Worm (Caenorhabditis elegans) whole organism, late embryonic: ENCODE measurements around the gene nspc-18.

Experiments used
- C08G9.2 ChIP-seq: sonication (generic microtip); optimal IDR thresholded peaks from 2 replicates; lab custom pipeline; 2016; ENCODE audit warnings: mild to moderate bottlenecking, missing genetic modification characterization, moderate library complexity, missing compliant biosample characterization
- F13H6.1 ChIP-seq: sonication (generic microtip); optimal IDR thresholded peaks from 2 replicates; lab custom pipeline; 2016; ENCODE audit warnings: missing genetic modification characterization, missing compliant biosample characterization
- K02D7.2 ChIP-seq: sonication (generic microtip); optimal IDR thresholded peaks from 2 replicates; lab custom pipeline; 2017; ENCODE audit warnings: mild to moderate bottlenecking, missing genetic modification characterization, missing compliant biosample characterization
- T23F11.4 ChIP-seq: fragments of 200-800 bp; sonication (Bioruptor generic); optimal IDR thresholded peaks from 2 replicates; lab custom pipeline; 2018; ENCODE audit warnings: mild to moderate bottlenecking, missing genetic modification characterization, missing compliant biosample characterization
- ahr-1 ChIP-seq: sonication (generic microtip); optimal IDR thresholded peaks from 2 replicates; lab custom pipeline; 2016; ENCODE audit warnings: missing genetic modification characterization, missing compliant biosample characterization
- ceh-14 ChIP-seq: sonication (generic microtip); optimal IDR thresholded peaks from 2 replicates; lab custom pipeline; 2016; ENCODE audit warnings: missing genotype, missing genetic modification characterization, missing compliant biosample characterization
- ceh-2 ChIP-seq: sonication (generic microtip); optimal IDR thresholded peaks from 2 replicates; lab custom pipeline; 2016; ENCODE audit warnings: missing genotype, missing genetic modification characterization, missing compliant biosample characterization
- ceh-24 ChIP-seq: sonication (generic microtip); optimal IDR thresholded peaks from 2 replicates; lab custom pipeline; 2016; ENCODE audit warnings: mild to moderate bottlenecking, missing genetic modification characterization, missing compliant biosample characterization
- ceh-30 ChIP-seq: fragments of 150-350 bp; optimal IDR thresholded peaks from 2 replicates; lab custom pipeline; 2014; ENCODE audit warnings: missing biosample characterization, missing genetic modification characterization
- ceh-31 ChIP-seq: sonication (generic microtip); optimal IDR thresholded peaks from 2 replicates; lab custom pipeline; 2016; ENCODE audit warnings: missing genetic modification characterization, missing compliant biosample characterization
- ceh-45 ChIP-seq: fragments of 200-800 bp; sonication (Bioruptor generic); IDR thresholded peaks from 2 replicates; pipeline ENCODE4 v1.3.6; 2022; ENCODE audit warnings: missing genetic modification reagents, missing genetic modification characterization, missing compliant biosample characterization
- ceh-6 ChIP-seq: fragments of 200-800 bp; sonication (Bioruptor generic); optimal IDR thresholded peaks from 2 replicates; lab custom pipeline; 2018; ENCODE audit warnings: mild to moderate bottlenecking, missing genetic modification characterization, missing compliant biosample characterization
- ceh-9 ChIP-seq: sonication (generic microtip); optimal IDR thresholded peaks from 2 replicates; lab custom pipeline; 2016; ENCODE audit warnings: mild to moderate bottlenecking, missing genetic modification characterization, inconsistent platforms, missing compliant biosample characterization
- dve-1 ChIP-seq: sonication (generic microtip); optimal IDR thresholded peaks from 2 replicates; lab custom pipeline; 2017; ENCODE audit warnings: antibody characterized with exemption, mild to moderate bottlenecking, missing genetic modification characterization, missing compliant biosample characterization
- elt-2 ChIP-seq: sonication (generic microtip); optimal IDR thresholded peaks from 2 replicates; lab custom pipeline; 2016; ENCODE audit warnings: missing genetic modification reagents, missing genetic modification characterization, missing compliant biosample characterization
- ets-4 ChIP-seq: sonication (generic microtip); optimal IDR thresholded peaks from 2 replicates; lab custom pipeline; 2016; ENCODE audit warnings: missing genetic modification characterization, missing compliant biosample characterization
- eyg-1 ChIP-seq: sonication (generic microtip); optimal IDR thresholded peaks from 2 replicates; lab custom pipeline; 2016; ENCODE audit warnings: missing genotype, missing genetic modification characterization, missing compliant biosample characterization
- fkh-6 ChIP-seq: sonication (generic microtip); optimal IDR thresholded peaks from 2 replicates; lab custom pipeline; 2016; ENCODE audit warnings: missing genetic modification characterization, missing compliant biosample characterization
- gmeb-2 ChIP-seq: sonication (generic microtip); optimal IDR thresholded peaks from 2 replicates; lab custom pipeline; 2016; ENCODE audit warnings: missing genetic modification characterization, inconsistent platforms, missing compliant biosample characterization
- hlh-8 ChIP-seq: sonication (generic microtip); optimal IDR thresholded peaks from 2 replicates; lab custom pipeline; 2016; ENCODE audit warnings: missing genotype, missing genetic modification characterization, missing compliant biosample characterization
- lim-6 ChIP-seq: sonication (generic microtip); optimal IDR thresholded peaks from 2 replicates; lab custom pipeline; 2016; ENCODE audit warnings: missing genetic modification characterization, missing compliant biosample characterization
- mec-3 ChIP-seq: sonication (generic microtip); optimal IDR thresholded peaks from 2 replicates; lab custom pipeline; 2016; ENCODE audit warnings: borderline replicate concordance, missing genetic modification characterization, missing compliant biosample characterization
- nhr-11 ChIP-seq: fragments of 150-350 bp; optimal IDR thresholded peaks from 2 replicates; lab custom pipeline; 2014; ENCODE audit warnings: missing biosample characterization, missing genetic modification characterization
- nhr-232 ChIP-seq: sonication (generic microtip); optimal IDR thresholded peaks from 2 replicates; lab custom pipeline; 2016; ENCODE audit warnings: missing genetic modification characterization, missing compliant biosample characterization
- odd-2 ChIP-seq: sonication (generic microtip); optimal IDR thresholded peaks from 2 replicates; lab custom pipeline; 2017; ENCODE audit warnings: antibody characterized with exemption, mild to moderate bottlenecking, missing genetic modification characterization, missing compliant biosample characterization
- pax-1 ChIP-seq: fragments of 150-350 bp; optimal IDR thresholded peaks from 2 replicates; lab custom pipeline; 2014; ENCODE audit warnings: missing biosample characterization, missing genetic modification characterization
- pha-2 ChIP-seq: sonication (generic microtip); optimal IDR thresholded peaks from 2 replicates; lab custom pipeline; 2017; ENCODE audit warnings: mild to moderate bottlenecking, missing genetic modification characterization, missing compliant biosample characterization
- pha-4 ChIP-seq: fragments of 150-350 bp; optimal IDR thresholded peaks from 2 replicates; lab custom pipeline; 2018; ENCODE audit warnings: missing biosample characterization, missing genetic modification reagents, missing genetic modification characterization
- pqm-1 ChIP-seq: sonication (generic microtip); optimal IDR thresholded peaks from 2 replicates; lab custom pipeline; 2016; ENCODE audit warnings: missing genetic modification characterization, missing compliant biosample characterization
- pros-1 ChIP-seq: fragments of 150-350 bp; optimal IDR thresholded peaks from 2 replicates; lab custom pipeline; 2014; ENCODE audit warnings: missing biosample characterization, missing genetic modification reagents, missing genetic modification characterization
- ref-2 ChIP-seq: sonication (generic microtip); optimal IDR thresholded peaks from 2 replicates; lab custom pipeline; 2016; ENCODE audit warnings: missing genetic modification characterization, missing compliant biosample characterization
- rnt-1 ChIP-seq: sonication (generic microtip); optimal IDR thresholded peaks from 2 replicates; lab custom pipeline; 2016; ENCODE audit warnings: missing genetic modification characterization, missing compliant biosample characterization
- sdc-2 ChIP-seq: sonication (generic microtip); optimal IDR thresholded peaks from 2 replicates; lab custom pipeline; 2016; ENCODE audit warnings: missing genotype, missing genetic modification characterization, missing compliant biosample characterization
- sox-2 ChIP-seq: fragments of 200-800 bp; sonication (Bioruptor generic); IDR thresholded peaks from 2 replicates; pipeline ENCODE4 v1.3.6; 2022; ENCODE audit warnings: missing genetic modification reagents, missing genetic modification characterization, missing compliant biosample characterization
- sox-4 ChIP-seq: sonication (generic microtip); optimal IDR thresholded peaks from 2 replicates; lab custom pipeline; 2017; ENCODE audit warnings: mild to moderate bottlenecking, missing genetic modification characterization, inconsistent platforms, missing compliant biosample characterization
- syd-9 ChIP-seq: sonication (generic microtip); optimal IDR thresholded peaks from 2 replicates; lab custom pipeline; 2016; ENCODE audit warnings: mild to moderate bottlenecking, missing genetic modification characterization, moderate library complexity, missing compliant biosample characterization
- tbx-2 ChIP-seq: sonication (generic microtip); optimal IDR thresholded peaks from 2 replicates; lab custom pipeline; 2016; ENCODE audit warnings: missing genetic modification characterization, missing compliant biosample characterization
- tbx-7 ChIP-seq: sonication (generic microtip); optimal IDR thresholded peaks from 2 replicates; lab custom pipeline; 2016; ENCODE audit warnings: missing genotype, missing genetic modification characterization, missing compliant biosample characterization
- ttx-3 ChIP-seq: sonication (generic microtip); optimal IDR thresholded peaks from 2 replicates; lab custom pipeline; 2016; ENCODE audit warnings: missing genetic modification reagents, missing genetic modification characterization, missing compliant biosample characterization
- unc-42 ChIP-seq: sonication (generic microtip); optimal IDR thresholded peaks from 2 replicates; lab custom pipeline; 2016; ENCODE audit warnings: missing genotype, missing genetic modification characterization, missing compliant biosample characterization
- unc-55 ChIP-seq: sonication (generic microtip); optimal IDR thresholded peaks from 2 replicates; lab custom pipeline; 2017; ENCODE audit warnings: missing biosample characterization, missing genetic modification reagents, missing genetic modification characterization
- zip-5 ChIP-seq: sonication (generic microtip); optimal IDR thresholded peaks from 2 replicates; lab custom pipeline; 2016; ENCODE audit warnings: missing genetic modification characterization, missing compliant biosample characterization
- ztf-16 ChIP-seq: sonication (generic microtip); optimal IDR thresholded peaks from 2 replicates; lab custom pipeline; 2017; ENCODE audit warnings: missing genetic modification characterization, missing compliant biosample characterization

nspc-18 gene

ce11 chrX:14549709-14550199, 22.3 kb upstream of the nspc-18 start, which contains the start of gene ram-5:
ram-5 (plus strand) TSS chrX:14550149.
- TF ChIP-seq ceh-9 (tag; lab: Kevin White, UChicago): no peak
- TF ChIP-seq zip-5 (tag; lab: Kevin White, UChicago): no peak
- no peak for TF ChIP-seq unc-55 (GFP tag; lab: Kevin White, UChicago)
- TF ChIP-seq ceh-45 (GFP tag; lab: Robert Waterston, UW): no peak
- TF ChIP-seq ttx-3 (tag; lab: Kevin White, UChicago): no peak
- TF ChIP-seq sdc-2 (tag; lab: Kevin White, UChicago): no peak
- TF ChIP-seq rnt-1 (tag; lab: Kevin White, UChicago): no peak
- TF ChIP-seq pros-1 (tag; lab: Kevin White, UChicago): no peak
- TF ChIP-seq mec-3 (tag; lab: Kevin White, UChicago): no peak
- no peak for TF ChIP-seq pha-4 (tag; lab: Kevin White, UChicago)

DNA sequence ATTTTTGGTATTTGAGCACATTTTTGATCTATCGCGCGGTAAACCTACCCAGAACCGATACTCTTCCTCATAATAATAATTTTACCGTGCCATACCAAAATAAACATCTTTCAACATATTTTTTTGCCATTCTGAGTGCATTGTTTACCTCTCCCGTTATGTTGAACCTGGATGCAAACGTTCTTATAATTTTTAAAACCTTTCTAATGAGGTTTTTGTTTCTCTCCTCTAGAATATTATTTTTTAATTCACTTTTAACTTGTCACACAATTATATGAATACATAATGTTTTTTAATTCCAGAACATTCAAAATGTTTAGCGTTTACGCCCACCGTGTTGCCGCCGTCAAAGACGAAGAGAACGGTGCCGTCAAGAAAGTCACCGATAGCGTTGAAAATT, 18.1 kb upstream of the nspc-18 start, which contains the start of gene enri-2:
Gene enri-2, plus strand, starts transcription at position 301 of the 400 bp plus-strand sequence.
- TF ChIP-seq pax-1 (tag; lab: Kevin White, UChicago): no peak
- TF ChIP-seq nhr-232: no peak
- no peak for TF ChIP-seq rnt-1 (tag; lab: Kevin White, UChicago)
- no peak for TF ChIP-seq K02D7.2 (tag; lab: Kevin White, UChicago)
- TF ChIP-seq ceh-6 (GFP tag; lab: Kevin White, UChicago): no peak
- no peak for TF ChIP-seq elt-2
- no peak for TF ChIP-seq pha-2
- no peak for TF ChIP-seq tbx-2 (tag; lab: Kevin White, UChicago)

- TF ChIP-seq ceh-31 (tag; lab: Kevin White, UChicago): no peak
- no peak for TF ChIP-seq fkh-6 (tag; lab: Kevin White, UChicago)
- TF ChIP-seq, all 69 proteins: peak for 0
Measured at ce11 chrX:14543224-14543623, 15.8 kb upstream of the nspc-18 start, which contains the start of gene T24C2.3. T24C2.3 (plus strand) TSS chrX:14543524.

DNA sequence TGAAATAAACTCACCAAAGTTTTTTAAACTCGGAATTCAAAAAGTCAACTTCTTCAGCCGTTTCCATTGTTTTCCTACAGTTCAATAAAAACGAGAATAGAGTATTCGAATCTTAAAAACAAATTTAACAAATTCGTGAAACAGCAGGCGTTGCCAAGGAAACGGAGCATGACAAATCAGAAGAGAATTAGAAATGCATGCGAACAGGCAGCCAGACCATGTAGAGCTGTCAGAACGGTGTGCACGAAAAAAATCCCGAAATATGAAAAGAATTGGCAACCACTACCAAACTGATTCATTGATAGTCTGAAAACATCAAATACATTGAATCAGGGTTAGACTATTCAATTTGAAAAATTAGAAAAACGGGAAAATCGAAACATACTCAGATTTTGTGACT, 14.5 kb upstream of the nspc-18 start, which contains the start of gene fbxa-81:
Gene fbxa-81, minus strand, starts transcription at position 101 of the 400 bp plus-strand sequence.
- TF ChIP-seq C08G9.2 (tag; lab: Kevin White, UChicago) (no peak), ets-4 (tag; lab: Kevin White, UChicago) (no peak), ceh-30 (tag; lab: Kevin White, UChicago) (no peak), sox-4 (no peak), ahr-1 (no peak), tbx-7 (no peak), dve-1 (tag; lab: Kevin White, UChicago) (no peak), T23F11.4 (GFP tag; lab: Kevin White, UChicago) (no peak), ref-2 (no peak), nhr-232 (no peak), unc-55 (GFP tag; lab: Kevin White, UChicago) (no peak), syd-9 (no peak)

DNA sequence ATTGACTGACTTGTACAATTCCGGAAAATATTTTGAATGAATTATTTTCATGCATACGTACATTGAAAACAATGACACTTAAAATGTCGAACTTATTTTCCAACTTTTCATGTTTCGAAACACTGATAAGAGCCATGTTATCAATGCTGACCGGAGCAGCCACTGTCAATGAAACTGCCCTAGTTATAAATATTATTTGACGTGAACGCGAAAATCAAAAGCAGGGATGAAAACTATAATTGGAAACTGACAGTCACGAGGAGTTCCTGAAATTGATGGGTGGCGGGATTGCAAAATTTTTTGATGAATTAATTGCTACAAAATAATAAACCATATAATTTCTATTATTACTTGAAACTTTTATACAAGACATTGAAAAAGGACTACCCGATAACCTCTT, 12.0 kb upstream of the nspc-18 start:
- TF ChIP-seq ceh-9 (tag; lab: Kevin White, UChicago): no peak

DNA sequence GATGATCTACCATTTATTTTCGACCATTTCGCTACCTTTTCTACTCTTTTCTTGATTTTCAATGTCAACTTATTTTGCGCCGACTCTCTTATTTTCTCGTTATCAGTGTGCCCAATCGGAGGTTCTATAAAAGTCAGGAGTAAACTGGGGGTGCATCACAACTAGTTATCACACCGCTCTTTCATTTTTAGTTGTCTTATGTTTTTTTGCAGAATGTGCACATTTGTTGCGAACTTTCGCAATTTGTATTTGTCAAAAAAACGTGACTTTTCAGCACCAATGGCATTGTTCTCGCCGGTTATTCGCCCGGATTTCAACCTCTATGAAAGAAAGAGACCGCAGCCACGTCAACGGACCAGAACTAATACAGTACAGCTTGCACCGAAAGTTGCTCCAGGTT, 10.2 kb upstream of the nspc-18 start:
- no peak for TF ChIP-seq C08G9.2 (tag; lab: Kevin White, UChicago)
- no peak for TF ChIP-seq sox-2 (GFP tag; lab: Robert Waterston, UW)
- no peak for TF ChIP-seq ceh-24
- no peak for TF ChIP-seq eyg-1 (tag; lab: Kevin White, UChicago)
- no peak for TF ChIP-seq lim-6 (tag; lab: Kevin White, UChicago)
- TF ChIP-seq ceh-14 (tag; lab: Kevin White, UChicago): no peak
- no peak for TF ChIP-seq dve-1 (tag; lab: Kevin White, UChicago)
- no peak for TF ChIP-seq unc-42 (tag; lab: Kevin White, UChicago)
- TF ChIP-seq pqm-1: no peak
- TF ChIP-seq ztf-16 (tag; lab: Kevin White, UChicago): no peak
- TF ChIP-seq ceh-2 (tag; lab: Kevin White, UChicago): no peak
- no peak for TF ChIP-seq hlh-8 (tag; lab: Kevin White, UChicago)
- TF ChIP-seq syd-9: no peak
- no peak for TF ChIP-seq odd-2 (tag; lab: Kevin White, UChicago)
- TF ChIP-seq nhr-11: no peak
- TF ChIP-seq F13H6.1 (tag; lab: Kevin White, UChicago): no peak
- TF ChIP-seq gmeb-2 (tag; lab: Kevin White, UChicago): no peak
- no peak for TF ChIP-seq unc-55 (GFP tag; lab: Kevin White, UChicago)
- TF ChIP-seq, all 69 proteins: peak for 0
